Worm (Caenorhabditis elegans) whole organism, L1 larva: ENCODE measurements around the gene nhr-135.
"Not testable (repeated sequence)": the region's sequence is repeated elsewhere in the genome, so short reads cannot be mapped to it uniquely, and the experiment has no call there.

Experiments used
- F16B12.6 ChIP-seq: fragments of 150-350 bp; optimal IDR thresholded peaks from 2 replicates; lab custom pipeline; 2014; ENCODE audit warnings: missing biosample characterization, missing genetic modification characterization
- Y116A8C.19 ChIP-seq: sonication (generic microtip); optimal IDR thresholded peaks from 2 replicates; lab custom pipeline; 2016; ENCODE audit warnings: missing compliant biosample characterization, missing genetic modification characterization, borderline replicate concordance
- ceh-63 ChIP-seq: fragments of 200-800 bp; sonication (Bioruptor generic); optimal IDR thresholded peaks from 2 replicates; lab custom pipeline; 2018; ENCODE audit warnings: mild to moderate bottlenecking, missing genetic modification characterization, missing compliant biosample characterization
- efl-1 ChIP-seq, 4 experiments: fragments of 150-350 bp; optimal IDR thresholded peaks in 3 of 4; peaks in 1 of 4; 1 replicate in 1 of 4; 2 replicates in 3 of 4; lab custom pipeline; 2014; ENCODE audit warnings: missing biosample characterization in 2 of 4, missing genetic modification characterization in 2 of 4, missing genetic modification reagents in 2 of 4
- efl-3 ChIP-seq: fragments of 200-800 bp; sonication (Bioruptor generic); optimal IDR thresholded peaks from 2 replicates; lab custom pipeline; 2018; ENCODE audit warnings: mild to moderate bottlenecking, missing genetic modification characterization, missing compliant biosample characterization
- elt-3 ChIP-seq, 6 experiments: fragments of 150-350 bp in 1 of 6; sonication (generic microtip); optimal IDR thresholded peaks; 2 replicates each; lab custom pipeline; 2017 to 2018; ENCODE audit warnings: missing biosample characterization in 6 of 6, missing genetic modification characterization in 6 of 6, inconsistent platforms in 1 of 6
- fos-1 ChIP-seq: fragments of 150-350 bp; optimal IDR thresholded peaks from 2 replicates; lab custom pipeline; 2014; ENCODE audit warnings: missing biosample characterization, missing genetic modification characterization
- grh-1 ChIP-seq: fragments of 200-800 bp; sonication (Bioruptor generic); IDR thresholded peaks from 2 replicates; pipeline ENCODE4 v1.3.6; 2022; ENCODE audit warnings: missing genetic modification reagents, missing genetic modification characterization, missing compliant biosample characterization
- hlh-4 ChIP-seq: sonication (generic microtip); optimal IDR thresholded peaks from 2 replicates; lab custom pipeline; 2016; ENCODE audit warnings: mild to moderate bottlenecking, missing genetic modification characterization, missing compliant biosample characterization
- lin-15B ChIP-seq: fragments of 150-350 bp; sonication (generic microtip); optimal IDR thresholded peaks from 3 replicates; lab custom pipeline; 2014; ENCODE audit warnings: missing biosample characterization, missing genetic modification characterization
- lin-35 ChIP-seq, 2 experiments: fragments of 150-350 bp; optimal IDR thresholded peaks; 2 replicates each; lab custom pipeline; 2014; ENCODE audit warnings: missing biosample characterization in 2 of 2, missing genetic modification characterization in 2 of 2, missing genetic modification reagents in 2 of 2
- lir-3 ChIP-seq: sonication (generic microtip); optimal IDR thresholded peaks from 2 replicates; lab custom pipeline; 2016; ENCODE audit warnings: mild to moderate bottlenecking, missing genetic modification characterization, moderate library complexity, missing compliant biosample characterization; ENCODE audit not compliant: poor library complexity
- mdl-1 ChIP-seq, 2 experiments: fragments of 150-350 bp; optimal IDR thresholded peaks; 2 replicates each; lab custom pipeline; 2014 to 2017; ENCODE audit warnings: missing biosample characterization in 2 of 2, missing genetic modification characterization in 2 of 2, inconsistent platforms in 1 of 2
- nhr-237 ChIP-seq: fragments of 150-350 bp; optimal IDR thresholded peaks from 2 replicates; lab custom pipeline; 2014; ENCODE audit warnings: missing biosample characterization, missing genetic modification characterization
- nhr-84 ChIP-seq: sonication (generic microtip); optimal IDR thresholded peaks from 2 replicates; lab custom pipeline; 2017; ENCODE audit warnings: missing biosample characterization, missing genetic modification characterization
- nhr-85 ChIP-seq: sonication (generic microtip); peaks from one replicate; lab custom pipeline; 2016; ENCODE audit warnings: missing genetic modification characterization, inconsistent platforms, missing compliant biosample characterization
- pag-3 ChIP-seq: sonication (generic microtip); optimal IDR thresholded peaks from 2 replicates; lab custom pipeline; 2017; ENCODE audit warnings: missing genetic modification characterization, mild to moderate bottlenecking, missing compliant biosample characterization, antibody characterized with exemption, borderline replicate concordance; ENCODE audit not compliant: insufficient read depth
- pqm-1 ChIP-seq: sonication (generic microtip); optimal IDR thresholded peaks from 3 replicates; lab custom pipeline; 2017; ENCODE audit warnings: missing biosample characterization, missing genetic modification characterization
- rnt-1 ChIP-seq: sonication (generic microtip); optimal IDR thresholded peaks from 2 replicates; lab custom pipeline; 2016; ENCODE audit warnings: mild to moderate bottlenecking, missing genetic modification characterization, moderate library complexity, missing compliant biosample characterization
- sox-4 ChIP-seq: sonication (generic microtip); optimal IDR thresholded peaks from 2 replicates; lab custom pipeline; 2016; ENCODE audit warnings: missing genetic modification characterization, missing compliant biosample characterization
- swsn-7 ChIP-seq: sonication (generic microtip); optimal IDR thresholded peaks from 2 replicates; lab custom pipeline; 2016; ENCODE audit warnings: missing genetic modification characterization, missing compliant biosample characterization
- unc-130 ChIP-seq: fragments of 150-350 bp; optimal IDR thresholded peaks from 2 replicates; lab custom pipeline; 2017; ENCODE audit warnings: missing biosample characterization, missing genetic modification characterization, inconsistent platforms
- unc-30 ChIP-seq: sonication (generic microtip); optimal IDR thresholded peaks from 2 replicates; lab custom pipeline; 2017; ENCODE audit warnings: missing biosample characterization, missing genetic modification characterization
- unc-62 ChIP-seq: fragments of 150-350 bp; optimal IDR thresholded peaks from 2 replicates; lab custom pipeline; 2014; ENCODE audit warnings: missing biosample characterization, missing genetic modification reagents, missing genetic modification characterization
- xbp-1 ChIP-seq: sonication (generic microtip); optimal IDR thresholded peaks from 2 replicates; lab custom pipeline; 2016; ENCODE audit warnings: missing genetic modification characterization, missing compliant biosample characterization
- ztf-11 ChIP-seq, 2 experiments: sonication (generic microtip); optimal IDR thresholded peaks; 2 replicates each; lab custom pipeline; 2016 to 2017; ENCODE audit warnings: missing genetic modification characterization in 2 of 2, missing biosample characterization in 1 of 2, missing compliant biosample characterization in 1 of 2

nhr-135 gene

DNA sequence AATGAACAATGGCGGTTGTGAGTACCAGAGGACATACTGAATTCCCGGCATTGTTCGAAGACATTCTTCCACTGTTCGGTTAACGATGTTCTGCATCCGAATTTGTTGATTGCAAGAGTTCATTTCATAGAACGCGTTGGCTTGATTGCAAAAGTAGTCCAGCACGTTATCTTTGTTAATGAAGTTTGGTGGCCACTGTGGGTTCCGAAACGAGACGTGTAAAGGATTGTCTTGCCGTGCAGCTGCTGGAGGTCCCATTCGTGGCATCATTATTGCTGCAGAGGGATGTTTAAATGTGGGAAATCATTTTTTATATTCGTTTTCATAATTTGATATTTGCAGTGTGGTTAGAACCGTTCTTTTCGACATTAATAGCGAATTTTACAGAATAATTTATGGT is 34.2 kb downstream of the nhr-135 start, which contains the start of gene mdt-6:
mdt-6 (minus strand) TSS at position 275 of the 400 bp plus-strand sequence.
- no peak for TF ChIP-seq F16B12.6 (tag; lab: Kevin White, UChicago)
- TF ChIP-seq nhr-85, result peak; percentile 5
- no peak for TF ChIP-seq unc-130
- TF ChIP-seq unc-62 (GFP tag; lab: Kevin White, UChicago), result no peak

DNA sequence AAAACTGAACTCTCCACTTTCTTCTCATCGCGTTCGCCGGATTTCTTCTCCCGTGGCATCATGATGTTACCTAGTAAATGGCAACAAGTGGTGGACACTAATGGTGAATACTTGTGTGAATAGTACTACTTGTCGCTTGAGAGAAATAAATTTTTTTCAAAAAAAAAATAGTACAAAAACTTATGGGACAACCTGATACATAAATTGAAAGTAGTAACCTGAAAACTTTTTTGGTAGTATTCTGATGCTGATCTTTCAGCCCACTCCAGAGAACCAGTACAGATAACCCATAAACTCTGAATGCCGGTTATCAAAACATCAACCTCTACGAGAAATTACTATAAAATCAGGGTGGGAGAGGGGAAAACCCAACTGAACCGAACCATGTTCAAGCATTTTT is 35.8 kb downstream of the nhr-135 start, which contains the start of gene Y57E12AL.2:
Y57E12AL.2 (plus strand) TSS at position 301 of the 400 bp plus-strand sequence.
- not testable (repeated sequence) for TF ChIP-seq Y116A8C.19 (tag; lab: Kevin White, UChicago); grh-1; nhr-237 (tag; lab: Kevin White, UChicago)

DNA sequence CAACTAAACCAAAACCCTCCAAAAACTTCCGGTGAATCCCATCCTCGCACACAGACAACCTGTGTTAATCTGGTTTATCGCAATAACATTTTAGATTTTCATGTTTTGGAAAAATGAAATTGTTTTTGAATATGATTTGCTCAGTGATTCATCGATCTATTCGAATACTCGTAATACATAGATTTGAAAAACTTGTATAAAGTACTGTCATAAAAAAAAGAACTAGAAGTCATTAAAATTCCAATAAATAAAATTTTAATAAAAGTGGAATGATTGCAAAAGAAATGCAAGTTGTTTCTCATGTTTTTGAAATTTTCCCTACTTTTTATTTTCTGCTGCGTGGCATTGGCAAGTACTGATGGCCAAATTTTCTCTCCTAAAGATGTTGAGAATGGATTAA is 39.0 kb downstream of the nhr-135 start, which contains the start of gene spig-8:
spig-8 (plus strand) TSS at position 301 of the 400 bp plus-strand sequence.
- no peak for TF ChIP-seq efl-3 (GFP tag; lab: Kevin White, UChicago)
- TF ChIP-seq grh-1, result no peak

DNA sequence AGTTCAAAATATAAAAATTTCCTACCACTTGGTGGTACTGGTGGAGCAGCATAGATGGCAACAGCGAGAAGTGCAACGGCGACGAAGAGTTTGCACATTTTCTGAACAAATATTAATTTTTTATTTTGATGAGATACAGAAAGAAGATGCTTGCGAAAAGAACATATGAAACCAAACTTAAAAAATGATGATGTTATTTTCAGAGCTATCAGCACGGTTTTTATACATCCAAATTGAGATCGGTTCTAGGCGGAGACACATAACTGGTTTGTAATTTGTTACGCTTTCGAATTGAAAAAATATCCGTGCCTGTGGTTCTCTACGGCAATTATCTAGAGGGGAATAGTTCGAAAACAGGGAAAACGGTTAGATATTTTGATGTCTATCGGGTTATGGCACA is 40.5 kb downstream of the nhr-135 start, which contains the start of gene txt-17:
txt-17 (minus strand) TSS at position 101 of the 400 bp plus-strand sequence.
- TF ChIP-seq unc-30 (tag; lab: Kevin White, UChicago) (no peak), grh-1 (peak; percentile 49)

DNA sequence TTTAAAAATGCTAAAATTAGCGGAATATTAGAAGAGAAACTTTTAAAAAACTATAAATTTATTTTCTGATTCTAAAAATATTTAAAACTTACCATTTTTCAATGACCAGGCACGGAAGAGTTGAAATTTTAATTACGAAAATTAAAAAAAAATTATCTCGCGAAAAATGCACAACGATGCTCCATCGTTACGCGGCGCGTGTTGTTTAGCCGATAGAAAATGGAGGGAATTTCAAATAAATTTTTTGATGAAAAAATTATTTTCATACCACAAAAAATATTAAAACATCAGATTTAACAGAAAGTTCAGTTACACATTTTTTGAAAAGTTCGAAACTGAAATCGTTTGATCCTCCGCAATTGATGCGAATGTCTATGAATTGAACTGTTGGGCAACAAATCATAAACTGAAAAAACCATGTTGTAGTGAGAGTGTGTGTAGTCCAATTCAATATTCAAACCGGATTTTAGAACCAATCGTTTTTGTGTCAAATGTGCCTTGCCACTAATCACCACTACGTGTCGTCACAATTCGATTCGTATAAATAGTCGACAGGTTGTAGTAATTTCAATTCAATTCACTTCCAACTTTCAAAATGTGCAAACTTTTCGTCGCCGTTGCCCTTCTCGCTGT is 42.3 kb downstream of the nhr-135 start, which contains the start of the genes tofu-2 and spig-1:
tofu-2 (minus strand) TSS at position 116 of the 633 bp plus-strand sequence.
spig-1 (plus strand) TSS at position 583 of the 633 bp plus-strand sequence.
- TF ChIP-seq nhr-84 (no peak), hlh-4 (tag; lab: Kevin White, UChicago) (no peak), xbp-1 (no peak), pqm-1 (tag; lab: Kevin White, UChicago) (no peak), efl-1 (optimal IDR thresholded peaks at IDR 0.05; lab: Kevin White, UChicago) (peak in 1 of 2 experiments; percentile 59), efl-1 (GFP tag; optimal IDR thresholded peaks at IDR 0.05 in 1 of 2; lab: Kevin White, UChicago) (peak; percentile 6 to 44), ceh-63 (no peak)

DNA sequence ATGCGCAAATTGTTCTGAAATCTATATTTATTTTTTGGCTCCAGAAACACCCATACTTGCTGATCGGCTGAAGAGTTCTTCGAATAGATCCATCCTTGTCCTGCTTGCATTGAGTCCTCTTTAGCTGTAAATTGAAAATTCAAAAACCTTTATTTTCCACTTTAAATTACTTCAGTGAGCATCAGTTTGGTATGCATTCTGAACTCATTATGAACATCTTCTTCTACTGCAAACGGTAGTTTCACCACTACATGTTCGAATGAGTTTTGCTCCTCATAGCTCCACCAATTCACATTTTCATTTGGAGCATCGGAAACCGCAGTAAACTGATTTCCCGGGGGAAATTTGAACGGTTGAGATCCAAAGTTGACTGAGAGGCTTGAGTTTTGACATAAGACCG is 43.4 kb downstream of the nhr-135 start:
- no peak for TF ChIP-seq swsn-7 (tag; lab: Kevin White, UChicago)
- TF ChIP-seq lir-3 (tag; lab: Kevin White, UChicago), result no peak
- TF ChIP-seq sox-4 (tag; lab: Kevin White, UChicago), result no peak
- no peak for TF ChIP-seq rnt-1 (tag; lab: Kevin White, UChicago)
- no peak for TF ChIP-seq nhr-237 (tag; lab: Kevin White, UChicago)
- TF ChIP-seq nhr-84, result no peak

DNA sequence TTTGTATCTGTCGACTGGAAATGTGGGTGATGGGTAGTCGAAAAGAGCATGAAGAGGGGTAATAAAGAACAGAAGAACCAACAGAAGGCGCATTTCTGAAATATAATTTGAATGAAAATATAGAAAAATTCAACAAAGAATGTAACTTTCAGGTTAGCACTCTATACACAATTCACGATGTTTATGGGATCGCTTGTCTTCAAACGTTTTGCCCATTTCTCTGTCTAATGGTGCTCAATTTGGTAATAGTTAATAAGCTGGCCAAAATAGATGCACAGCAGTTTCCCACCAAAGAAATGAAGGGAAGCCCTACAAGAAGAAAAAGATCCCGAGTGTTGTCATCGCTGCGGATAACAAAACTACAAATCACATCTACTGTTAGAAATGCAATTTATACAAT is 46.1 kb downstream of the nhr-135 start, which contains the start of gene F20A1.8:
F20A1.8 (minus strand) TSS at position 101 of the 400 bp plus-strand sequence.
- TF ChIP-seq elt-3 (tag; optimal IDR thresholded peaks at IDR 0.05; lab: Kevin White, UChicago), result no peak
- no peak for TF ChIP-seq fos-1 (tag; lab: Kevin White, UChicago)
- TF ChIP-seq lin-15B, result no peak
- TF ChIP-seq ztf-11 (tag; optimal IDR thresholded peaks at IDR 0.05; lab: Kevin White, UChicago), result no peak
- TF ChIP-seq lin-35 (GFP tag; optimal IDR thresholded peaks at IDR 0.05; lab: Kevin White, UChicago), result no peak
- TF ChIP-seq pag-3 (tag; lab: Kevin White, UChicago), result no peak
- no peak for TF ChIP-seq mdl-1 (tag; optimal IDR thresholded peaks at IDR 0.05; lab: Kevin White, UChicago)
